Worm (Caenorhabditis elegans): ENCODE data around the gene str-46.

str-46 gene

DNA sequence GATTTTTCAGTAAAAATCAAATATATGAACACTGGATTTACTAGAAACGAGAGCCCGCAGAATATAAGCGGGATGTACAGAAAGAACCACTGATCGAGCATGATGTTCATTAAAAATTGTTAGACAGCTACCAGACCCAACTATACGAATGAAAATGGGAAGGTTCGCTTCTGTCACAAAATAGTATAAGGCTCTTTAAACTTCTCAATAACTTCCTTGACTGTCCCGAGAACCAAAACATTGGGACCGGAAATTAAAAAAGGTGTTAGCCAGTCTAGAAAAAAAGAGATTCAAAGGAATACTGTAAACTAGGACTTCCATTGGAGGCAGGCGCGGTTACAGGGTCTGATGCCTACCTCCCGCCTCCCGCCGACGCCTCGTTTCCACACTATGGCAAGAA is 41.9 kb downstream of the str-46 start, which contains the start of gene srj-55:
srj-55 (minus strand) TSS at position 101 of the 400 bp plus-strand sequence.
- TF ChIP-seq ztf-11 (tag; optimal IDR thresholded peaks at IDR 0.05) (no peak), fkh-10 (GFP tag; optimal IDR thresholded peaks at IDR 0.05) (no peak), nhr-12 (tag; optimal IDR thresholded peaks at IDR 0.05) (no peak), ZK546.5 (tag; optimal IDR thresholded peaks at IDR 0.05) (no peak), nhr-237 (tag; optimal IDR thresholded peaks at IDR 0.05) (no peak), pqm-1 (tag; optimal IDR thresholded peaks at IDR 0.05) (no peak), ceh-82 (tag; optimal IDR thresholded peaks at IDR 0.05) (no peak), nhr-11 (tag; optimal IDR thresholded peaks at IDR 0.05) (no peak), nhr-25 (tag; optimal IDR thresholded peaks at IDR 0.05) (no peak), unc-62 (GFP tag; optimal IDR thresholded peaks at IDR 0.05) (no peak), nhr-67 (tag; optimal IDR thresholded peaks at IDR 0.05) (no peak)

DNA sequence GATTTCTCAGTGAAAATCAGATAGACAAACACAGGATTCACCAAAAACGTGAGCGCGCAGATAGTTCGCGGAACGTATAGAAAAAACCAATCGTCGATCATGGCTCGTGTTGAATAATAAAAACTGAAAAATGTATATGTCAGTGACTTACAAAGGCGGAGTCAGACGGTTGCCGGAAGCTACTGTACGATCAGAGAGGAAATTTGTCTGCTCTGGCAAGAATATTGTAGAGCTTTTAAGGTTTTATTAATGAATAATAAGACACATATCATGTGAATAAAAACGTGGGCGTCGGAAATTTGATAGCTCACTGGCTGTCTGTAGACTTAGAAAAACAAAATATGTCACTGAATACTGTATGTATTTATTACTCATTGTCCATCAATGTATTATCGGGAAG is 44.3 kb downstream of the str-46 start, which contains the start of gene srj-57:
srj-57 (minus strand) TSS at position 101 of the 400 bp plus-strand sequence.
- TF ChIP-seq egl-5 (tag; optimal IDR thresholded peaks at IDR 0.05): no peak
- TF ChIP-seq skn-1 (tag; optimal IDR thresholded peaks at IDR 0.05): no peak
- TF ChIP-seq ama-1 (optimal IDR thresholded peaks at IDR 0.05): no peak
- no peak for TF ChIP-seq fkh-10 (GFP tag; optimal IDR thresholded peaks at IDR 0.05)
- TF ChIP-seq nhr-43 (tag; optimal IDR thresholded peaks at IDR 0.05; ENCODE audit: poor library complexity, severe bottlenecking): no peak
- TF ChIP-seq nhr-237 (tag; optimal IDR thresholded peaks at IDR 0.05): no peak
- no peak for TF ChIP-seq ztf-4 (tag; optimal IDR thresholded peaks at IDR 0.05)
- no peak for TF ChIP-seq ceh-9 (tag; optimal IDR thresholded peaks at IDR 0.05)
- no peak for TF ChIP-seq daf-12 (tag; optimal IDR thresholded peaks at IDR 0.05)
- TF ChIP-seq fos-1 (tag; optimal IDR thresholded peaks at IDR 0.05): no peak
- TF ChIP-seq nhr-67 (tag; optimal IDR thresholded peaks at IDR 0.05): no peak
- no peak for TF ChIP-seq ZK546.5 (tag; optimal IDR thresholded peaks at IDR 0.05)
- no peak for TF ChIP-seq sea-2 (GFP tag; optimal IDR thresholded peaks at IDR 0.05)
- TF ChIP-seq ceh-82 (tag; optimal IDR thresholded peaks at IDR 0.05): no peak

DNA sequence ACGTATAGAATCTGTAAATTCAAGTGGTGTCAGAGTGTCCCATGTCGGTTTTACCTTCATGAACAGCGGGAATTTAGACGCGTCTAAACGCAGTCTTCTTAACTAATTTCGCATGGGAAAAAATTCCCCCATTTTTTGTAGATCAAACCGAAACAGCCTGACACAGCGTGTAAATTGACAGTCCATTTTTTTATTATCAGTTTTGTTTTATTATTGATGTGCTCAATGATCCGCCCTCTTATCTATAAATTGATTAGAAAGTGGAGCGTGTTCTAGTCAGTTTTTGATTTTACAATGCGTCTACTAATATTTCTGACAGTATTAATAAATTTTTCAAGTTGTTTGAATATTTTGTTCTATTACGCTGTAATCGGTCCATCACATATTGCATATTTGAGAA is 50.7 kb downstream of the str-46 start, which contains the start of gene ugt-53:
ugt-53 (plus strand) TSS at position 273 of the 400 bp plus-strand sequence.
- no peak for TF ChIP-seq mdl-1 (tag; optimal IDR thresholded peaks at IDR 0.05)
- TF ChIP-seq elt-2 (tag; optimal IDR thresholded peaks at IDR 0.05): peak; percentile 82
- TF ChIP-seq pqm-1 (tag; optimal IDR thresholded peaks at IDR 0.05): peak; percentile 72
